Worm (Caenorhabditis elegans): ENCODE data around the gene F15G9.5.

Gene F15G9.5

DNA sequence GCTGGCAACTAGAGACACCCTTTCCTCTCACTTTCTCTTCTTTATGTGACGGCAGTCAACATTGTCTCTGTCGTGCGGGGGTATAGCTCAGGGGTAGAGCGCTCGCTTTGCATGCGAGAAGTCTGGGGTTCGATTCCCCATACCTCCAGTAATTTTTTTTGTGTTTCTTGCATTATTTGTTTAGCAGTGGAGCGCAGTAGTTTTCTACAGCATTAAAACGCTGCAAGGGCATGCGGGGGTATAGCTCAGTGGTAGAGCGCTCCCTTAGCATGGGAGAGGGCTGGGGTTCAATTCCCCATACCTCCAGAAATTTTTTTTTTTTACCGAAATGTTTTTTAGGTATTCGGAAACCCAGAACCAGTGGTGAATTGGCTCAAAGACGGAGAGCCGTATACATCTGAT lies 5.8 kb upstream of the F15G9.5 start (continued):
- TF ChIP-seq tbx-2 (tag; optimal IDR thresholded peaks at IDR 0.05) (peak; percentile 84), swsn-7 (tag; optimal IDR thresholded peaks at IDR 0.05) (peak; percentile 89), dpl-1 (GFP tag; optimal IDR thresholded peaks at IDR 0.05) (peak in 2 of 3 experiments; percentile 37 to 49), lin-35 (GFP tag; optimal IDR thresholded peaks at IDR 0.05) (peak; percentile 58 to 84), nhr-76 (tag; optimal IDR thresholded peaks at IDR 0.05) (peak; percentile 66), lin-13 (GFP tag; optimal IDR thresholded peaks at IDR 0.05) (peak; percentile 60), elt-2 (tag; optimal IDR thresholded peaks at IDR 0.05) (peak; percentile 77), lin-14 (GFP tag; optimal IDR thresholded peaks at IDR 0.05) (peak; percentile 89), mep-1 (tag; optimal IDR thresholded peaks at IDR 0.05) (peak; percentile 92), nhr-85 (tag) (peak; percentile 95), ztf-4 (tag; optimal IDR thresholded peaks at IDR 0.05) (peak; percentile 79), elt-3 (tag; optimal IDR thresholded peaks at IDR 0.05) (peak in 3 of 6 experiments; percentile 8 to 75 (median 35)), isw-1 (GFP tag; IDR thresholded peaks at IDR 0.05) (peak; percentile 59), ceh-8 (GFP tag; optimal IDR thresholded peaks at IDR 0.05) (peak; percentile 76), hpl-2 (GFP tag; optimal IDR thresholded peaks at IDR 0.05) (peak; percentile 79), snu-23 (GFP tag; optimal IDR thresholded peaks at IDR 0.05) (peak; percentile 94), vab-15 (tag; optimal IDR thresholded peaks at IDR 0.05) (peak; percentile 21), egl-13 (tag; optimal IDR thresholded peaks at IDR 0.05) (peak; percentile 69)

DNA sequence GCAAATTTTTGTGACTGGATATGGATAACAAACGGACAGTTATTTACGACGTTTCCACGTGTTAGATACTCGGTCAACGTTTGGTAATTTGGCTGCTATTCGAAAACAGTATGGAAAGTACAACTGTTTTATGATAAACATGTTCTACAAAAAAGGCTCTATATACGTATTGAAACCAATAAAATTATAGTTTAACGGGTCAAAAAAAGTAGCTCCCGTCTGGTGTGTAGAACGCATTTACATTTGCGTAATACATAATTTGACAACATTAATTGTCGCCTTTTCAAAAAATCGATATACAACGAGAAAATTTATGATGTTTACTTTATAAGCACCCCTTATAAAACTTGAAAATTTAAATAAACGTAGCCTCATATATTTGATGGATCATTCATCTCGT lies 4.4 kb upstream of the F15G9.5 start:
- TF ChIP-seq F16B12.6 (tag; optimal IDR thresholded peaks at IDR 0.05) (no peak), lin-39 (tag; optimal IDR thresholded peaks at IDR 0.05) (no peak), hpl-2 (GFP tag; optimal IDR thresholded peaks at IDR 0.05) (no peak), unc-30 (tag; optimal IDR thresholded peaks at IDR 0.05) (no peak), mep-1 (tag; optimal IDR thresholded peaks at IDR 0.05) (no peak), nhr-76 (tag; optimal IDR thresholded peaks at IDR 0.05) (no peak), elt-3 (tag; optimal IDR thresholded peaks at IDR 0.05) (no peak), lir-3 (tag; optimal IDR thresholded peaks at IDR 0.05; ENCODE audit: poor library complexity) (no peak), aly-2 (tag; optimal IDR thresholded peaks at IDR 0.05) (no peak), alr-1 (tag; optimal IDR thresholded peaks at IDR 0.05; ENCODE audit: borderline replicate concordance) (no peak), efl-3 (GFP tag; optimal IDR thresholded peaks at IDR 0.05) (no peak), nhr-85 (tag) (no peak), pqm-1 (tag; optimal IDR thresholded peaks at IDR 0.05) (no peak), lin-14 (GFP tag; optimal IDR thresholded peaks at IDR 0.05) (no peak), grh-1 (GFP tag; IDR thresholded peaks at IDR 0.05) (no peak), mef-2 (tag; optimal IDR thresholded peaks at IDR 0.05) (no peak), unc-130 (tag; optimal IDR thresholded peaks at IDR 0.05) (no peak), C16A3.4 (tag; optimal IDR thresholded peaks at IDR 0.05) (no peak)

DNA sequence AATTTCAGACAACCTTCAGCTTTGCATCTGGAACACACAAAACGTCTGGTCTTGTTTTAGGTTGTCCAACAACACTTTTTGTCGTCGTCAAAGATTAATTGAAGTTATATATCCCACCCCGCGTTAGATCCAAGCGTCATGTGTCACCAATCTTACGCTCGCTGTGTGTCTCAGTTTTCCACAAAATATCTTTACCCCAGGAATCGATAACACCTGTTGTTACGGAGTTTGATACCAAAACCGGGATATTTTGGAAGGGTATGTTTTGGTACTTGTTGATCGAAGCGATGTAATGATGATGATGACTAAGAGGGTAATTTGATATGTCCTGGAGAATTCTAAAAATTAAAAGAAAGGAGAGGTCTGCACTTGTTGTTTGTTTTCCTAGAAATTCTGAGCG lies 2.2 kb downstream of the F15G9.5 start:
- TF ChIP-seq ztf-4 (tag; optimal IDR thresholded peaks at IDR 0.05): no peak
- no peak for TF ChIP-seq pqm-1 (tag; optimal IDR thresholded peaks at IDR 0.05)
- TF ChIP-seq dpl-1 (GFP tag; optimal IDR thresholded peaks at IDR 0.05): no peak
- no peak for TF ChIP-seq Y116A8C.19 (tag; optimal IDR thresholded peaks at IDR 0.05; ENCODE audit: borderline replicate concordance)
- TF ChIP-seq rnt-1 (tag; optimal IDR thresholded peaks at IDR 0.05): peak; percentile 45
- TF ChIP-seq nhr-90 (tag; optimal IDR thresholded peaks at IDR 0.05; ENCODE audit: poor library complexity): no peak
- TF ChIP-seq lin-39 (tag; optimal IDR thresholded peaks at IDR 0.05): no peak
- no peak for TF ChIP-seq nhr-19 (GFP tag; conservative IDR thresholded peaks at IDR 0.05)
- TF ChIP-seq xbp-1 (tag; optimal IDR thresholded peaks at IDR 0.05): no peak
- TF ChIP-seq nhr-20 (tag; optimal IDR thresholded peaks at IDR 0.05): no peak
- peak; percentile 17 for TF ChIP-seq nhr-71 (tag; optimal IDR thresholded peaks at IDR 0.05)
- no peak for TF ChIP-seq ceh-88 (GFP tag; IDR thresholded peaks at IDR 0.05)
- no peak for TF ChIP-seq efl-1 (optimal IDR thresholded peaks at IDR 0.05)
- TF ChIP-seq efl-1 (GFP tag; optimal IDR thresholded peaks at IDR 0.05 in 1 of 2): peak in 1 of 2 experiments; percentile 79
- no peak for TF ChIP-seq nhr-85 (tag)
- TF ChIP-seq lin-35 (GFP tag; optimal IDR thresholded peaks at IDR 0.05): no peak
- no peak for TF ChIP-seq efl-3 (GFP tag; optimal IDR thresholded peaks at IDR 0.05)
- TF ChIP-seq unc-62 (GFP tag; optimal IDR thresholded peaks at IDR 0.05): no peak
- TF ChIP-seq unc-30 (tag; optimal IDR thresholded peaks at IDR 0.05): no peak
- no peak for TF ChIP-seq nhr-84 (tag; optimal IDR thresholded peaks at IDR 0.05)
- no peak for TF ChIP-seq aly-2 (tag; optimal IDR thresholded peaks at IDR 0.05)
- TF ChIP-seq ceh-8 (GFP tag; optimal IDR thresholded peaks at IDR 0.05): no peak
- TF ChIP-seq egl-13 (tag; optimal IDR thresholded peaks at IDR 0.05): no peak
- TF ChIP-seq dsc-1 (tag; optimal IDR thresholded peaks at IDR 0.05): peak; percentile 77
- no peak for TF ChIP-seq C04F5.9 (tag; optimal IDR thresholded peaks at IDR 0.05)
- no peak for TF ChIP-seq sup-37 (GFP tag; optimal IDR thresholded peaks at IDR 0.05)
- TF ChIP-seq mep-1 (tag; optimal IDR thresholded peaks at IDR 0.05): no peak
- TF ChIP-seq nhr-47 (tag; optimal IDR thresholded peaks at IDR 0.05): no peak

Data from whole organism, L1 larva.